Worm (Caenorhabditis elegans) whole organism, midembryonic: Measurements from ENCODE around the gene chca-1.

Experiments used
- T22C8.4 ChIP-seq: fragments of 200-800 bp; sonication (Bioruptor generic); IDR thresholded peaks from 2 replicates; pipeline ENCODE4 v1.3.6; 2022; ENCODE audit warnings: missing genetic modification characterization, missing compliant biosample characterization
- cog-1 ChIP-seq: sonication (generic microtip); optimal IDR thresholded peaks from 2 replicates; lab custom pipeline; 2016; ENCODE audit warnings: missing genetic modification characterization, missing compliant biosample characterization
- flt-1 ChIP-seq: fragments of 200-800 bp; sonication (Bioruptor generic); IDR thresholded peaks from 2 replicates; pipeline ENCODE4 v1.3.6; 2022; ENCODE audit warnings: missing genetic modification characterization, missing compliant biosample characterization
- med-1 ChIP-seq: sonication (generic microtip); optimal IDR thresholded peaks from 2 replicates; lab custom pipeline; 2017; ENCODE audit warnings: missing genetic modification characterization, mild to moderate bottlenecking, missing compliant biosample characterization, antibody characterized with exemption, missing genetic modification reagents; ENCODE audit not compliant: insufficient read depth
- ref-1 ChIP-seq: fragments of 200-800 bp; sonication (Bioruptor generic); conservative IDR thresholded peaks from 2 replicates; pipeline ENCODE4 v1.3.6; 2022; ENCODE audit warnings: missing genetic modification reagents, missing genetic modification characterization, missing compliant biosample characterization
- tab-1 ChIP-seq: fragments of 200-800 bp; sonication (Bioruptor generic); IDR thresholded peaks from 2 replicates; pipeline ENCODE4 v1.3.6; 2022; ENCODE audit warnings: missing genetic modification characterization, missing compliant biosample characterization

- TF ChIP-seq cog-1 (tag; lab: Kevin White, UChicago) (no peak), med-1 (GFP tag; lab: Kevin White, UChicago) (no peak), flt-1 (GFP tag; lab: Robert Waterston, UW) (no peak), ref-1 (no peak), tab-1 (GFP tag; lab: Robert Waterston, UW) (no peak), T22C8.4 (GFP tag; lab: Robert Waterston, UW) (no peak)
These were observed 16.3 kb upstream of the chca-1 start, which contains the start of gene mca-1 for ce11 chrIV:9634848-9635247.
